Worm (Caenorhabditis elegans) whole organism, L2 larva: ENCODE data around the gene dod-24.

Source experiments
- C34F6.9 ChIP-seq: fragments of 150-350 bp; optimal IDR thresholded peaks from 2 replicates; lab custom pipeline; 2014; ENCODE audit warnings: missing biosample characterization, missing genetic modification characterization
- F13H6.1 ChIP-seq: sonication (generic microtip); optimal IDR thresholded peaks from 2 replicates; lab custom pipeline; 2016; ENCODE audit warnings: missing genetic modification characterization, missing compliant biosample characterization
- R02D3.7 ChIP-seq: fragments of 150-350 bp; optimal IDR thresholded peaks from 2 replicates; lab custom pipeline; 2014; ENCODE audit warnings: missing biosample characterization, missing genetic modification characterization
- ZK546.5 ChIP-seq: sonication (generic microtip); optimal IDR thresholded peaks from 2 replicates; lab custom pipeline; 2017; ENCODE audit warnings: missing biosample characterization, missing genetic modification characterization
- alr-1 ChIP-seq: fragments of 150-350 bp; optimal IDR thresholded peaks from 2 replicates; lab custom pipeline; 2014; ENCODE audit warnings: missing biosample characterization, missing genetic modification characterization
- ceh-16 ChIP-seq: fragments of 150-350 bp; optimal IDR thresholded peaks from 2 replicates; lab custom pipeline; 2014; ENCODE audit warnings: missing biosample characterization, missing genetic modification characterization
- crh-2 ChIP-seq: sonication (generic microtip); optimal IDR thresholded peaks from 2 replicates; lab custom pipeline; 2017; ENCODE audit warnings: missing biosample characterization, missing genetic modification characterization
- egl-27 ChIP-seq: sonication (generic microtip); optimal IDR thresholded peaks from 3 replicates; lab custom pipeline; 2017; ENCODE audit warnings: missing biosample characterization, missing genetic modification reagents, missing genetic modification characterization
- elt-1 ChIP-seq: fragments of 150-350 bp; optimal IDR thresholded peaks from 2 replicates; lab custom pipeline; 2014; ENCODE audit warnings: missing biosample characterization, missing genetic modification characterization
- elt-3 ChIP-seq: sonication (generic microtip); optimal IDR thresholded peaks from 2 replicates; lab custom pipeline; 2017; ENCODE audit warnings: missing biosample characterization, missing genetic modification characterization
- fos-1 ChIP-seq: fragments of 150-350 bp; optimal IDR thresholded peaks from 2 replicates; lab custom pipeline; 2014; ENCODE audit warnings: missing biosample characterization, missing genetic modification characterization
- gmeb-1 ChIP-seq: fragments of 150-350 bp; optimal IDR thresholded peaks from 2 replicates; lab custom pipeline; 2014; ENCODE audit warnings: missing biosample characterization, missing genetic modification characterization
- lsy-2 ChIP-seq, 2 experiments: fragments of 150-350 bp in 1 of 2; sonication (generic microtip) in 1 of 2; optimal IDR thresholded peaks; 2 replicates each; lab custom pipeline; 2014 to 2017; ENCODE audit warnings: missing biosample characterization in 2 of 2, missing genetic modification characterization in 2 of 2
- mbf-1 ChIP-seq: sonication (generic microtip); optimal IDR thresholded peaks from 2 replicates; lab custom pipeline; 2017; ENCODE audit warnings: missing biosample characterization, missing genetic modification characterization
- mdl-1 ChIP-seq, 2 experiments: fragments of 150-350 bp in 1 of 2; sonication (generic microtip) in 1 of 2; optimal IDR thresholded peaks; 2 replicates each; lab custom pipeline; 2017; ENCODE audit warnings: missing biosample characterization in 2 of 2, missing genetic modification characterization in 2 of 2
- nhr-11 ChIP-seq: fragments of 150-350 bp; optimal IDR thresholded peaks from 2 replicates; lab custom pipeline; 2014; ENCODE audit warnings: missing biosample characterization, missing genetic modification characterization
- nhr-12 ChIP-seq: fragments of 150-350 bp; optimal IDR thresholded peaks from 2 replicates; lab custom pipeline; 2014; ENCODE audit warnings: missing biosample characterization, missing genetic modification characterization
- nhr-21 ChIP-seq: fragments of 150-350 bp; optimal IDR thresholded peaks from 2 replicates; lab custom pipeline; 2014; ENCODE audit warnings: missing biosample characterization, missing genetic modification characterization
- nhr-23 ChIP-seq: fragments of 150-350 bp; optimal IDR thresholded peaks from 2 replicates; lab custom pipeline; 2014; ENCODE audit warnings: missing biosample characterization, missing genetic modification reagents, missing genetic modification characterization
- nhr-237 ChIP-seq: fragments of 150-350 bp; optimal IDR thresholded peaks from 2 replicates; lab custom pipeline; 2014; ENCODE audit warnings: missing biosample characterization, missing genetic modification characterization
- nhr-25 ChIP-seq: fragments of 150-350 bp; sonication (generic microtip); optimal IDR thresholded peaks from 3 replicates; lab custom pipeline; 2014; ENCODE audit warnings: missing biosample characterization, missing genetic modification characterization
- peb-1 ChIP-seq: fragments of 150-350 bp; optimal IDR thresholded peaks from 2 replicates; lab custom pipeline; 2014; ENCODE audit warnings: missing biosample characterization, missing genetic modification characterization
- sma-3 ChIP-seq: sonication (generic microtip); optimal IDR thresholded peaks from 2 replicates; lab custom pipeline; 2016; ENCODE audit warnings: missing genetic modification reagents, missing genetic modification characterization, missing compliant biosample characterization
- sma-9 ChIP-seq, 2 experiments: fragments of 150-350 bp in 1 of 2; sonication (generic microtip) in 1 of 2; optimal IDR thresholded peaks; 2 replicates each; lab custom pipeline; 2014 to 2016; ENCODE audit warnings: missing genetic modification characterization in 2 of 2, mild to moderate bottlenecking in 1 of 2, missing biosample characterization in 1 of 2, missing compliant biosample characterization in 1 of 2, missing genetic modification reagents in 1 of 2, moderate library complexity in 1 of 2
- unc-39 ChIP-seq: fragments of 150-350 bp; optimal IDR thresholded peaks from 2 replicates; lab custom pipeline; 2014; ENCODE audit warnings: missing biosample characterization, missing genetic modification characterization
- unc-55 ChIP-seq: fragments of 150-350 bp; sonication (generic microtip); optimal IDR thresholded peaks from 3 replicates; lab custom pipeline; 2014; ENCODE audit warnings: missing biosample characterization, missing genetic modification reagents, missing genetic modification characterization
- unc-62 ChIP-seq: fragments of 150-350 bp; optimal IDR thresholded peaks from 2 replicates; lab custom pipeline; 2014; ENCODE audit warnings: missing biosample characterization, missing genetic modification reagents, missing genetic modification characterization
- ztf-11 ChIP-seq: sonication (generic microtip); optimal IDR thresholded peaks from 2 replicates; lab custom pipeline; 2017; ENCODE audit warnings: missing biosample characterization, missing genetic modification characterization
- ztf-4 ChIP-seq: fragments of 150-350 bp; optimal IDR thresholded peaks from 2 replicates; lab custom pipeline; 2014; ENCODE audit warnings: missing biosample characterization, missing genetic modification characterization

Gene dod-24

ce11 chrIV:12902430-12903110 is 38.6 kb downstream of the dod-24 start, which contains the start of gene K08D8.2:
Gene K08D8.2 (plus strand): TSS chrIV:12903060.
- no peak for TF ChIP-seq unc-62 (GFP tag; lab: Kevin White, UChicago)
- TF ChIP-seq fos-1 (tag; lab: Kevin White, UChicago): peak; percentile 66
- TF ChIP-seq egl-27 (tag; lab: Kevin White, UChicago): no peak
- no peak for TF ChIP-seq lsy-2 (tag; optimal IDR thresholded peaks at IDR 0.05; lab: Kevin White, UChicago)
- no peak for TF ChIP-seq unc-39 (tag; lab: Kevin White, UChicago)

DNA sequence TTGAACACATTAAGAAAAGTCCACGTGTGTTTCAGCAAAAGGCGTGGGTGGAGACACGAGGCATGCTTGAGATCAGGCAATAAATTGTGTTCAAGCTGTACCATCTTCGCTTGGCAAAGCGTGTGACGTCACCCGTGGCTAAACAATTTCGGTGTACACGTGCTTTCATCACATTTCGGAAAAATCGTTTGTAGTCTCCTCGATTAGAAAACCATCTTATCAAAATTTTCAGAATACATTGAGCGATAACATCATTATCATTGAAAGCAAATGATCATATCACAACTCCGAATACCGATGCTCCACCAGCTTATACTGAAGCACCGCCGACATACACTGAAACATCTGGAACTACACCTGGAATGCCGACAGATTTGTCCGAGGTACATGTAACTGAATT is 39.6 kb downstream of the dod-24 start:
- TF ChIP-seq fos-1 (tag; lab: Kevin White, UChicago) (peak; percentile 69), sma-9 (GFP tag; optimal IDR thresholded peaks at IDR 0.05; lab: Kevin White, UChicago) (peak; percentile 39), sma-9 (tag; optimal IDR thresholded peaks at IDR 0.05; lab: Kevin White, UChicago) (no peak), C34F6.9 (tag; lab: Kevin White, UChicago) (no peak)

DNA sequence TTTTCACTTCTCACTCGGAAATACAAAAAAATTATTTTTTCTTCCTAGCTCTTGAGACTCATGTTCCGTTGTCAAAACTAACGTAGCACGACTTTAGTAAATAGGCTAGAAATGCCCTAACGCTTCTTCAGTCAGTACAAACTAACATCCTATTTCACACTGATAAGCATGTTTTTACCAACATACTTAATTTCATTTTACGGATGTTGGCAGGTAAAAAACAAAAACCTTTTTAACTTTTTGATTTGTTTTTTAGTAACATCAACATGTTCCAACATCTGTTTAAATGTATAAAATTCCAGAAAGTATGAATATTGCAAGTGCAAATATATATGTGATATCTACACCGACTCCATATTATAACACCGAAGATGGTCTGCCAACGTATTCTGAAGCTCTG is 40.9 kb downstream of the dod-24 start, which contains the start of gene K08D8.10:
Gene K08D8.10, plus strand, starts transcription at position 301 of the 400 bp plus-strand sequence.
- TF ChIP-seq unc-55 (GFP tag; lab: Kevin White, UChicago): no peak

- no peak for TF ChIP-seq elt-3 (tag; lab: Kevin White, UChicago)
- TF ChIP-seq unc-62 (GFP tag; lab: Kevin White, UChicago): no peak
- TF ChIP-seq ceh-16: no peak
- no peak for TF ChIP-seq mbf-1 (tag; lab: Kevin White, UChicago)
- no peak for TF ChIP-seq nhr-25 (tag; lab: Kevin White, UChicago)
- TF ChIP-seq ztf-4: no peak
- TF ChIP-seq nhr-237 (tag; lab: Kevin White, UChicago): no peak
- TF ChIP-seq fos-1 (tag; lab: Kevin White, UChicago): no peak
- TF ChIP-seq lsy-2 (tag; optimal IDR thresholded peaks at IDR 0.05; lab: Kevin White, UChicago): no peak
Observed at ce11 chrIV:12899392-12899791, 41.8 kb downstream of the dod-24 start, which contains the start of gene K08D8.9. Gene K08D8.9 (plus strand): TSS chrIV:12899692.

DNA sequence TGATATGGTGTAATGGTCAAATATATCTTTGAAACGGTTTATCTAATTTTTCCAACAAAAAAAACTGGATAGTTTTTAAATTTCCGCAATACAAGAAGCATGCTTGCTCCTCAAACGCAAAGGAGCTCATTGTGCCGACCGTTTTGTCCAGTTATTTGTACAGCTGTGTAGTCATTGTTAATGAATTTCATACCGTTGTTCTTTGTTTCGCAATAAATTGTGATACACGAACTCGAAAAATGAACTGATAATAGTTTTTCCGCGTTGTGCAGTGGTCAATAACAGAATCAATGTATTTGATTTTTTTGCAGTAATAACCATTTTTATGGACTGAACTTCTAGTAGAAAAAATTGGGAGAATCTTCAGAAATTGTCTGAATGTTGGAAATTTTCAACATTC is 42.3 kb downstream of the dod-24 start:
- TF ChIP-seq gmeb-1 (tag; lab: Kevin White, UChicago): no peak
- TF ChIP-seq alr-1: no peak

ce11 chrIV:12897146-12897545 is 44.0 kb downstream of the dod-24 start:
- TF ChIP-seq F13H6.1 (tag; lab: Kevin White, UChicago): no peak
- TF ChIP-seq ztf-11 (tag; lab: Kevin White, UChicago): no peak
- no peak for TF ChIP-seq fos-1 (tag; lab: Kevin White, UChicago)
- no peak for TF ChIP-seq crh-2 (tag; lab: Kevin White, UChicago)
- TF ChIP-seq nhr-12 (tag; lab: Kevin White, UChicago): no peak
- TF ChIP-seq nhr-23 (tag; lab: Kevin White, UChicago): no peak
- TF ChIP-seq ZK546.5 (tag; lab: Kevin White, UChicago): no peak
- no peak for TF ChIP-seq ceh-16
- no peak for TF ChIP-seq egl-27 (tag; lab: Kevin White, UChicago)
- TF ChIP-seq nhr-11: no peak
- TF ChIP-seq sma-3 (GFP tag; lab: Kevin White, UChicago): no peak
- no peak for TF ChIP-seq mdl-1 (tag; optimal IDR thresholded peaks at IDR 0.05; lab: Kevin White, UChicago)
- no peak for TF ChIP-seq R02D3.7 (tag; lab: Kevin White, UChicago)
- TF ChIP-seq peb-1 (tag; lab: Kevin White, UChicago): no peak
- TF ChIP-seq ztf-4: no peak
- no peak for TF ChIP-seq nhr-21 (tag; lab: Kevin White, UChicago)
- no peak for TF ChIP-seq elt-1 (tag; lab: Kevin White, UChicago)
